Fruit fly (Drosophila melanogaster): ENCODE results near the gene CG17122.

- TF ChIP-seq fd59A (GFP tag; optimal IDR thresholded peaks at IDR 0.05) (no peak), CG6163 (GFP tag; IDR thresholded peaks at IDR 0.05) (no peak), CG6808 (GFP tag; optimal IDR thresholded peaks at IDR 0.05) (no peak), Sox15 (GFP tag; optimal IDR thresholded peaks at IDR 0.05) (no peak), Hr38 (GFP tag; optimal IDR thresholded peaks at IDR 0.05) (no peak), CG10669 (GFP tag; optimal IDR thresholded peaks at IDR 0.05) (no peak)
Measured at dm6 chr3L:20287046-20287445, 11.9 kb upstream of the CG17122 start.
